Fruit fly (Drosophila melanogaster) whole organism, embryonic: ENCODE data around the gene POLDIP2.

Experiments used
- Atf6 ChIP-seq: fragments of 200-800 bp; sonication (Bioruptor generic); IDR thresholded peaks from 2 replicates; pipeline ENCODE4 v1.3.6; 2022; ENCODE audit warnings: missing biosample characterization, missing genetic modification characterization
- B-H1 ChIP-seq: fragments of 200-800 bp; sonication (Bioruptor generic); IDR thresholded peaks from 3 replicates; pipeline ENCODE4 v1.3.6; 2022; ENCODE audit warnings: missing biosample characterization, missing genetic modification characterization
- BEAF-32 ChIP-seq: fragments of 200-800 bp; sonication (Bioruptor generic); optimal IDR thresholded peaks from 3 replicates; lab custom pipeline; 2017; ENCODE audit warnings: missing biosample characterization, missing genetic modification characterization, mild to moderate bottlenecking, moderate library complexity, missing genetic modification reagents
- CG10462 ChIP-seq: fragments of 200-800 bp; sonication (Bioruptor generic); optimal IDR thresholded peaks from 2 replicates; lab custom pipeline; 2016; ENCODE audit warnings: missing biosample characterization, missing genetic modification characterization
- CG11696 ChIP-seq: fragments of 200-800 bp; sonication (Bioruptor generic); IDR thresholded peaks from 2 replicates; pipeline ENCODE4 v1.3.6; 2022; ENCODE audit warnings: missing biosample characterization, missing genetic modification characterization
- CG11723 ChIP-seq: fragments of 200-800 bp; sonication (Bioruptor generic); optimal IDR thresholded peaks from 2 replicates; lab custom pipeline; 2017; ENCODE audit warnings: missing biosample characterization, mild to moderate bottlenecking, missing genetic modification characterization
- CG12071 ChIP-seq: fragments of 200-800 bp; sonication (Bioruptor generic); optimal IDR thresholded peaks from 3 replicates; lab custom pipeline; 2018; ENCODE audit warnings: missing biosample characterization, mild to moderate bottlenecking, missing genetic modification characterization
- CG13296 ChIP-seq: fragments of 200-800 bp; sonication (Bioruptor generic); optimal IDR thresholded peaks from 3 replicates; lab custom pipeline; 2018; ENCODE audit warnings: missing biosample characterization, mild to moderate bottlenecking, missing genetic modification characterization
- CG14441 ChIP-seq: fragments of 200-800 bp; sonication (Bioruptor generic); IDR thresholded peaks from 2 replicates; pipeline ENCODE4 v1.3.6; 2022; ENCODE audit warnings: missing biosample characterization, missing genetic modification characterization
- CG14667 ChIP-seq: fragments of 200-800 bp; sonication (Bioruptor generic); IDR thresholded peaks from 2 replicates; pipeline ENCODE4 v1.3.6; 2022; ENCODE audit warnings: missing biosample characterization, missing genetic modification characterization
- CG15011 ChIP-seq: fragments of 200-800 bp; sonication (Bioruptor generic); optimal IDR thresholded peaks from 3 replicates; lab custom pipeline; 2018; ENCODE audit warnings: missing biosample characterization, mild to moderate bottlenecking, missing genetic modification characterization
- CG15269 ChIP-seq: fragments of 200-800 bp; sonication (Bioruptor generic); optimal IDR thresholded peaks from 2 replicates; lab custom pipeline; 2018; ENCODE audit warnings: missing biosample characterization, mild to moderate bottlenecking, missing genetic modification characterization, moderate library complexity
- CG17802 ChIP-seq: fragments of 200-800 bp; sonication (Bioruptor generic); optimal IDR thresholded peaks from 2 replicates; lab custom pipeline; 2018; ENCODE audit warnings: missing biosample characterization, mild to moderate bottlenecking, missing genetic modification characterization, moderate library complexity
- CG18476 ChIP-seq: fragments of 200-800 bp; sonication (Bioruptor generic); optimal IDR thresholded peaks from 2 replicates; lab custom pipeline; 2016; ENCODE audit warnings: missing biosample characterization, mild to moderate bottlenecking, missing genetic modification characterization
- CG2120 ChIP-seq: fragments of 200-800 bp; sonication (Bioruptor generic); optimal IDR thresholded peaks from 3 replicates; lab custom pipeline; 2016; ENCODE audit warnings: missing biosample characterization, missing genetic modification characterization
- CG32767 ChIP-seq: fragments of 200-800 bp; sonication (Bioruptor generic); IDR thresholded peaks from 2 replicates; pipeline ENCODE4 v1.3.6; 2022; ENCODE audit warnings: missing biosample characterization, missing genetic modification characterization
- CG4730 ChIP-seq: fragments of 200-800 bp; sonication (Bioruptor generic); IDR thresholded peaks from 2 replicates; pipeline ENCODE4 v1.3.6; 2022; ENCODE audit warnings: missing biosample characterization, missing genetic modification characterization
- CG5245 ChIP-seq: fragments of 200-800 bp; sonication (Bioruptor generic); optimal IDR thresholded peaks from 3 replicates; lab custom pipeline; 2016; ENCODE audit warnings: missing biosample characterization, missing genetic modification characterization
- CG6689 ChIP-seq: fragments of 200-800 bp; sonication (Bioruptor generic); IDR thresholded peaks from 2 replicates; pipeline ENCODE4 v1.3.6; 2022; ENCODE audit warnings: missing biosample characterization, missing genetic modification characterization
- CG7556 ChIP-seq: fragments of 200-800 bp; sonication (Bioruptor generic); optimal IDR thresholded peaks from 2 replicates; lab custom pipeline; 2017; ENCODE audit warnings: missing biosample characterization, mild to moderate bottlenecking, missing genetic modification characterization
- CG8359 ChIP-seq: fragments of 200-800 bp; sonication (Bioruptor generic); optimal IDR thresholded peaks from 2 replicates; lab custom pipeline; 2017; ENCODE audit warnings: missing biosample characterization, mild to moderate bottlenecking, missing genetic modification characterization, borderline replicate concordance
- CG9797 ChIP-seq: fragments of 200-800 bp; sonication (Bioruptor generic); optimal IDR thresholded peaks from 3 replicates; lab custom pipeline; 2018; ENCODE audit warnings: missing biosample characterization, mild to moderate bottlenecking, missing genetic modification characterization
- CG9932 ChIP-seq: fragments of 200-800 bp; sonication (Bioruptor generic); IDR thresholded peaks from 2 replicates; pipeline ENCODE4 v1.3.6; 2022; ENCODE audit warnings: missing biosample characterization, missing genetic modification characterization
- CrebB ChIP-seq: fragments of 200-800 bp; sonication (Bioruptor generic); optimal IDR thresholded peaks from 3 replicates; lab custom pipeline; 2018; ENCODE audit warnings: missing biosample characterization, mild to moderate bottlenecking, missing genetic modification characterization
- HHEX ChIP-seq: fragments of 200-800 bp; sonication (Bioruptor generic); optimal IDR thresholded peaks from 3 replicates; lab custom pipeline; 2017; ENCODE audit warnings: missing biosample characterization, mild to moderate bottlenecking, missing genetic modification characterization, missing genetic modification reagents
- Hr51 ChIP-seq, 2 experiments: fragments of 200-800 bp; sonication (Bioruptor generic); optimal IDR thresholded peaks; 2 replicates in 1 of 2; 3 replicates in 1 of 2; lab custom pipeline; 2016 to 2018; ENCODE audit warnings: missing biosample characterization in 2 of 2, missing genetic modification characterization in 2 of 2, mild to moderate bottlenecking in 1 of 2, moderate library complexity in 1 of 2
- MBD-R2 ChIP-seq: fragments of 200-800 bp; sonication (Bioruptor generic); IDR thresholded peaks from 2 replicates; pipeline ENCODE4 v1.3.6; 2022; ENCODE audit warnings: missing biosample characterization, missing genetic modification characterization
- MTF-1 ChIP-seq: fragments of 200-800 bp; sonication (Bioruptor generic); optimal IDR thresholded peaks from 2 replicates; lab custom pipeline; 2018; ENCODE audit warnings: missing biosample characterization, mild to moderate bottlenecking, missing genetic modification characterization, borderline replicate concordance
- Meics ChIP-seq: fragments of 200-800 bp; sonication (Bioruptor generic); optimal IDR thresholded peaks from 2 replicates; lab custom pipeline; 2017; ENCODE audit warnings: missing biosample characterization, mild to moderate bottlenecking, missing genetic modification characterization
- Oli ChIP-seq: fragments of 200-800 bp; sonication (Bioruptor generic); optimal IDR thresholded peaks from 2 replicates; lab custom pipeline; 2018; ENCODE audit warnings: missing biosample characterization, mild to moderate bottlenecking, missing genetic modification characterization, moderate library complexity
- ab ChIP-seq: fragments of 200-800 bp; sonication (Bioruptor generic); optimal IDR thresholded peaks from 2 replicates; lab custom pipeline; 2016; ENCODE audit warnings: missing biosample characterization, missing genetic modification characterization
- ac ChIP-seq: fragments of 200-800 bp; sonication (Bioruptor generic); optimal IDR thresholded peaks from 3 replicates; lab custom pipeline; 2017; ENCODE audit warnings: missing biosample characterization, mild to moderate bottlenecking, missing genetic modification characterization
- ash1 ChIP-seq: fragments of 200-800 bp; sonication (Bioruptor generic); optimal IDR thresholded peaks from 2 replicates; lab custom pipeline; 2018; ENCODE audit warnings: missing biosample characterization, mild to moderate bottlenecking, missing genetic modification characterization
- bcd ChIP-seq: fragments of 200-800 bp; sonication (Bioruptor generic); optimal IDR thresholded peaks from 2 replicates; lab custom pipeline; 2017; ENCODE audit warnings: missing biosample characterization, mild to moderate bottlenecking, missing genetic modification characterization
- caup ChIP-seq: fragments of 200-800 bp; sonication (Bioruptor generic); optimal IDR thresholded peaks from 3 replicates; lab custom pipeline; 2017; ENCODE audit warnings: missing biosample characterization, mild to moderate bottlenecking, missing genetic modification characterization, moderate library complexity; ENCODE audit not compliant: severe bottlenecking
- chm ChIP-seq: fragments of 200-800 bp; sonication (Bioruptor generic); IDR thresholded peaks from 2 replicates; pipeline ENCODE4 v1.3.6; 2022; ENCODE audit warnings: missing biosample characterization, missing genetic modification characterization
- dpn ChIP-seq, 2 experiments: fragments of 200-800 bp; sonication (Bioruptor generic); optimal IDR thresholded peaks; 3 replicates each; lab custom pipeline; 2016; ENCODE audit warnings: missing biosample characterization in 2 of 2, missing genetic modification characterization in 2 of 2
- gfzf ChIP-seq: fragments of 200-800 bp; sonication (Bioruptor generic); optimal IDR thresholded peaks from 2 replicates; lab custom pipeline; 2016; ENCODE audit warnings: missing biosample characterization, mild to moderate bottlenecking, missing genetic modification characterization, moderate library complexity
- jumu ChIP-seq: fragments of 200-800 bp; sonication (Bioruptor generic); optimal IDR thresholded peaks from 3 replicates; lab custom pipeline; 2016; ENCODE audit warnings: missing biosample characterization, missing genetic modification characterization
- ken ChIP-seq: fragments of 200-800 bp; sonication (Bioruptor generic); IDR thresholded peaks from 3 replicates; pipeline ENCODE4 v1.3.6; 2022; ENCODE audit warnings: missing biosample characterization, missing genetic modification characterization
- knrl ChIP-seq: fragments of 200-800 bp; sonication (Bioruptor generic); IDR thresholded peaks from 3 replicates; pipeline ENCODE4 v1.3.6; 2022; ENCODE audit warnings: missing biosample characterization, missing genetic modification characterization; ENCODE audit not compliant: partially characterized antibody
- lbe ChIP-seq: fragments of 200-800 bp; sonication (Bioruptor generic); optimal IDR thresholded peaks from 2 replicates; lab custom pipeline; 2016; ENCODE audit warnings: missing biosample characterization, mild to moderate bottlenecking, missing genetic modification characterization
- nmo ChIP-seq: fragments of 200-800 bp; sonication (Bioruptor generic); optimal IDR thresholded peaks from 2 replicates; lab custom pipeline; 2018; ENCODE audit warnings: missing biosample characterization, mild to moderate bottlenecking, missing genetic modification characterization, moderate library complexity
- phol ChIP-seq: fragments of 200-800 bp; sonication (Bioruptor generic); optimal IDR thresholded peaks from 3 replicates; lab custom pipeline; 2018; ENCODE audit warnings: missing biosample characterization, mild to moderate bottlenecking, missing genetic modification characterization, moderate library complexity
- repo ChIP-seq: fragments of 200-800 bp; sonication (Bioruptor generic); optimal IDR thresholded peaks from 2 replicates; lab custom pipeline; 2016; ENCODE audit warnings: missing biosample characterization, missing genetic modification characterization
- run ChIP-seq: fragments of 200-800 bp; sonication (Bioruptor generic); optimal IDR thresholded peaks from 3 replicates; lab custom pipeline; 2018; ENCODE audit warnings: missing biosample characterization, mild to moderate bottlenecking, missing genetic modification characterization
- sc ChIP-seq, 3 experiments: fragments of >200 bp in 2 of 3; fragments of 200-800 bp in 1 of 3; sonication (Bioruptor generic) in 1 of 3; optimal IDR thresholded peaks; 2 replicates in 2 of 3; 3 replicates in 1 of 3; lab custom pipeline; 2017; ENCODE audit warnings: mild to moderate bottlenecking in 1 of 3, missing biosample characterization in 1 of 3, missing genetic modification characterization in 1 of 3, missing genetic modification reagents in 1 of 3
- sug ChIP-seq: fragments of 200-800 bp; optimal IDR thresholded peaks from 2 replicates; lab custom pipeline; 2019; ENCODE audit warnings: missing biosample characterization, mild to moderate bottlenecking, missing genetic modification characterization, moderate library complexity
- toy ChIP-seq: fragments of 200-800 bp; sonication (Bioruptor generic); IDR thresholded peaks from 2 replicates; pipeline ENCODE4 v1.3.6; 2022; ENCODE audit warnings: missing biosample characterization, missing genetic modification characterization
- trh ChIP-seq: fragments of 200-800 bp; sonication (Bioruptor generic); optimal IDR thresholded peaks from 2 replicates; lab custom pipeline; 2016; ENCODE audit warnings: missing biosample characterization, missing genetic modification characterization

The POLDIP2 gene

dm6 chr3R:5466875-5467274 is 703 bp upstream of the POLDIP2 start, which contains the start of gene RpL35A (continued):
- TF ChIP-seq CG6689 (GFP tag; lab: Robert Waterston, UW) (no peak), CG11696 (no peak), CG2120 (peak; percentile 10), repo (GFP tag; lab: Kevin White, UChicago) (peak; percentile 35), ken (GFP tag; lab: Robert Waterston, UW) (no peak), CG9932 (GFP tag; lab: Robert Waterston, UW) (peak; percentile 50), CG15269 (tag; lab: Kevin White, UChicago) (peak; percentile 71), CG18476 (peak; percentile 26), CG7556 (GFP tag; lab: Kevin White, UChicago) (no peak), Hr51 (GFP tag; optimal IDR thresholded peaks at IDR 0.05; lab: Kevin White, UChicago) (peak; percentile 63), ash1 (peak; percentile 71), CG32767 (no peak), CG12071 (GFP tag; lab: Kevin White, UChicago) (peak; percentile 82), ac (GFP tag; lab: Kevin White, UChicago) (peak; percentile 61), CG14667 (GFP tag; lab: Robert Waterston, UW) (no peak), Meics (peak; percentile 87), CG9797 (peak; percentile 81), lbe (peak; percentile 74), CG5245 (peak; percentile 26), jumu (GFP tag; lab: Kevin White, UChicago) (no peak), CrebB (tag; lab: Kevin White, UChicago) (peak; percentile 89), toy (no peak), CG4730 (no peak), B-H1 (GFP tag; lab: Robert Waterston, UW) (peak; percentile 18; the same call in 1 of the 3 replicates), phol (peak; percentile 61), MTF-1 (GFP tag; lab: Kevin White, UChicago) (peak; percentile 90), CG10462 (GFP tag; lab: Kevin White, UChicago) (no peak), chm (GFP tag; lab: Robert Waterston, UW) (peak; percentile 90)
- TF ChIP-seq, all 482 proteins: peak for 304

DNA sequence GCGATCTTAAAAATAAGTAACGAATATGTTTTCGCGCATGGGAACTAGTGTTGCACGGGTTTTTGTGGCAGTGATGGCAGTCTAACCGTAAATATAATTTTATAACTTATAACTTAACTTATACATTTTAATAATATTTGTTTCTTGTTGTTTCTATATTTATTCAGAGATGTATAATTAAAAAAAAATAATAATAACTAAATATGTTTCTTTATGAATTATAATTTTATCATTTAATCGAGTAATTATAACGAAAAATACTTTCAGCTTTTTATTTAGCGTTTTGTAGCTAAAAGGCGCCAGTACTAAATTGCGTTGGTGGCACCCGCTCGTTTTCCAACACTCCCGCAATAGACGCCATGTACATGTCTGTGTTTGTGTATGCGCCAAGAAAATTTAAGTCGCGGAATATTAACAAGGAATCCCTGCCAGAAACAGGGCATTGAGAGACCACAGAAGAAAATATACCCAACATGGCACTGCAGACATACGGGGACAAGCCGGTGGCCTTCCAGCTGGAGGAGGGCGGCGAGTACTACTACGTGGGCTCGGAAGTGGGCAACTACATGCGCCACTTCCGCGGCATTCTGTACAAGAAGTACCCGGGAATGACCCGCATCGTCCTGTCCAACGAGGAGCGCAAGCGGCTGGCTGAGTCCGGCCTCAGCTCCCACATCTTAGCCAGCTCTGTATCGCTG is 3.2 kb downstream of the POLDIP2 start, which contains the start of the genes mRpL44 and Snr1:
mRpL44 (minus strand) TSS at position 51 of the 698 bp plus-strand sequence.
Snr1 (plus strand) TSS at position 341 of the 698 bp plus-strand sequence.
- TF ChIP-seq CG14441 (GFP tag; lab: Robert Waterston, UW) (no peak), gfzf (GFP tag; lab: Kevin White, UChicago) (no peak), Hr51 (GFP tag; optimal IDR thresholded peaks at IDR 0.05; lab: Kevin White, UChicago) (no peak), sug (tag; lab: Kevin White, UChicago) (peak; percentile 73), BEAF-32 (GFP tag; lab: Kevin White, UChicago) (peak; percentile 22), CG11723 (GFP tag; lab: Kevin White, UChicago) (no peak), HHEX (GFP tag; lab: Kevin White, UChicago) (peak; percentile 15), CG8359 (GFP tag; lab: Kevin White, UChicago) (no peak), run (tag; lab: Kevin White, UChicago) (no peak), bcd (GFP tag; lab: Kevin White, UChicago) (no peak), nmo (peak; percentile 72), Oli (tag; lab: Kevin White, UChicago) (peak; percentile 28), MBD-R2 (GFP tag; lab: Robert Waterston, UW) (peak; percentile 86), knrl (GFP tag; lab: Robert Waterston, UW) (no peak), CG13296 (GFP tag; lab: Kevin White, UChicago) (peak; percentile 77), sc (optimal IDR thresholded peaks at IDR 0.05; lab: Kevin White, UChicago) (no peak), sc (GFP tag; optimal IDR thresholded peaks at IDR 0.05; lab: Kevin White, UChicago) (no peak), CG17802 (tag; lab: Kevin White, UChicago) (no peak), Atf6 (no peak), CG15011 (GFP tag; lab: Kevin White, UChicago) (no peak), dpn (GFP tag; optimal IDR thresholded peaks at IDR 0.05; lab: Kevin White, UChicago) (peak in 1 of 2 experiments; percentile 54), trh (GFP tag; lab: Kevin White, UChicago) (peak; percentile 6), caup (peak; percentile 47), ab (GFP tag; lab: Kevin White, UChicago) (no peak)
